Worm (Caenorhabditis elegans) whole organism, early embryonic: ENCODE data around the gene cest-3.

Experiments used
- aly-1 ChIP-seq: sonication (generic microtip); optimal IDR thresholded peaks from 2 replicates; lab custom pipeline; 2016; ENCODE audit warnings: missing genetic modification characterization, missing compliant biosample characterization
- ama-1 ChIP-seq: fragments of 150-350 bp; optimal IDR thresholded peaks from 2 replicates; lab custom pipeline; 2014
- ceh-36 ChIP-seq: sonication (generic microtip); optimal IDR thresholded peaks from 2 replicates; lab custom pipeline; 2016; ENCODE audit warnings: missing genetic modification characterization, inconsistent platforms, missing compliant biosample characterization
- flt-1 ChIP-seq: fragments of 200-800 bp; sonication (Bioruptor generic); IDR thresholded peaks from 2 replicates; pipeline ENCODE4 v1.3.6; 2022; ENCODE audit warnings: missing genetic modification characterization, missing compliant biosample characterization
- hmg-4 ChIP-seq: fragments of 200-800 bp; sonication (Bioruptor generic); optimal IDR thresholded peaks from 2 replicates; lab custom pipeline; 2018; ENCODE audit warnings: mild to moderate bottlenecking, missing genetic modification characterization, missing compliant biosample characterization
- hnd-1 ChIP-seq: sonication (generic microtip); optimal IDR thresholded peaks from 2 replicates; lab custom pipeline; 2016; ENCODE audit warnings: missing genetic modification characterization, missing compliant biosample characterization
- pes-1 ChIP-seq: fragments of 200-800 bp; sonication (Bioruptor generic); IDR thresholded peaks from 2 replicates; pipeline ENCODE4 v1.3.6; 2022; ENCODE audit warnings: missing genetic modification reagents, missing genetic modification characterization, missing compliant biosample characterization
- scrt-1 ChIP-seq: fragments of 200-800 bp; sonication (Bioruptor generic); IDR thresholded peaks from 2 replicates; pipeline ENCODE4 v1.3.6; 2022; ENCODE audit warnings: missing genetic modification characterization, missing compliant biosample characterization
- sea-1 ChIP-seq: fragments of 200-800 bp; sonication (Bioruptor generic); conservative IDR thresholded peaks from 2 replicates; pipeline ENCODE4 v1.3.6; 2022; ENCODE audit warnings: missing genetic modification characterization, missing compliant biosample characterization
- tbx-37 ChIP-seq: fragments of 200-800 bp; sonication (Bioruptor generic); conservative IDR thresholded peaks from 2 replicates; pipeline ENCODE4 v1.3.6; 2022; ENCODE audit warnings: missing genetic modification reagents, missing genetic modification characterization, missing compliant biosample characterization

ce11 chrX:12260381-12260931, 19.0 kb downstream of the cest-3 start, which contains the start of gene E01G6.1:
- TF ChIP-seq scrt-1 (no peak), pes-1 (GFP tag; lab: Robert Waterston, UW) (no peak), ama-1 (lab: Kevin White, UChicago) (no peak), aly-1 (no peak), sea-1 (GFP tag; lab: Robert Waterston, UW) (no peak), hnd-1 (tag; lab: Kevin White, UChicago) (no peak), ceh-36 (tag; lab: Kevin White, UChicago) (no peak), flt-1 (GFP tag; lab: Robert Waterston, UW) (no peak), tbx-37 (no peak), hmg-4 (GFP tag; lab: Kevin White, UChicago) (no peak)
